Fruit fly (Drosophila melanogaster): ENCODE measurements around the gene Actn.
A peak's percentile ranks its signal among the peaks of the same experiment; 100 is the strongest.

DNA sequence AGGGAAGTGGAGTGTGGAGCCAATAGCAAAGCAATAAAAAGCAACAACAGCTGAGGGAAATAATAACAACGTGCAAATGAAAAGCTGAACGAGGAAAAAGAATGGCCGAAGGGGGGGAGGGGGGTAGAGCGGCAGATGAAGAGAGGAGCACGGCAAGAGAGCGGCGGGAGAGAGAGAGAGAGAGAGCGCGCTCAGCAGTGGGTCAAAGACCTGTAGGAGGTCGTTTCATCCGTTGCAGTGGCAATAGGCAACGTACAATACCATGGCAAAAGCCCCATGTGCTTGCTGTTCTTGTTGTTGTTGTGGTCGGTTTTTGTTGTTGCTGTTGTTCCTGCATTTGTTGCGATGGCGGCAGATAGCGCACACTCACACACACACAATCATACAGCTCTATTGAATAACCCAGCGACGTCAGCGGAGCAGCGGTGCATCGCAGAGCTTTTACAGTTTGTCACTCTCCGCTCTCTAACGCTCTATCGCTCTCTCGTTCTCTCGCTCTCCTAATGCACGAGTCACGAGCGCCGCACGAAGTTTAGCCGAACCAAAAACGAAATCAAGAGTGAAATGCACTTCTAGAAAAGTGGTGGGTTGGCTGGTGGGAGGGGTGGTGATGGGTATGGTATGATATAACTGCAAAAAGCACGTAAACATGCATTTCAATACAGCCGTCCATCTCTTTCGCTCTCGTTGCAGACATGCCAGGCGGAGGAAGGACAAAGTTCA lies 66.1 kb downstream of the Actn start:
- no peak for TF ChIP-seq dsx (GFP tag; optimal IDR thresholded peaks at IDR 0.05; ENCODE audit: poor library complexity, severe bottlenecking)
- TF ChIP-seq acj6 (GFP tag; optimal IDR thresholded peaks at IDR 0.05): no peak
- no peak for TF ChIP-seq CG11762 (GFP tag; optimal IDR thresholded peaks at IDR 0.05; ENCODE audit: insufficient read depth)
- TF ChIP-seq CG10669 (GFP tag; optimal IDR thresholded peaks at IDR 0.05): no peak
- no peak for TF ChIP-seq Sox102F (GFP tag; optimal IDR thresholded peaks at IDR 0.05)
- TF ChIP-seq svp (GFP tag): peak; percentile 58
- no peak for TF ChIP-seq salr (GFP tag; optimal IDR thresholded peaks at IDR 0.05)
- TF ChIP-seq achi (GFP tag; optimal IDR thresholded peaks at IDR 0.05): no peak
- TF ChIP-seq Blimp-1 (GFP tag; optimal IDR thresholded peaks at IDR 0.05): no peak
- no peak for TF ChIP-seq CG31627 (GFP tag; optimal IDR thresholded peaks at IDR 0.05)
